Fruit fly (Drosophila melanogaster) whole organism, embryonic: ENCODE results near the gene Tctp.

ENCODE experiments used
- Abd-B ChIP-seq: fragments of 200-800 bp; sonication (Bioruptor generic); optimal IDR thresholded peaks from 2 replicates; lab custom pipeline; 2018; ENCODE audit warnings: missing biosample characterization, mild to moderate bottlenecking, missing genetic modification characterization, moderate library complexity
- Bdp1 ChIP-seq: fragments of 200-800 bp; sonication (Bioruptor generic); optimal IDR thresholded peaks from 3 replicates; lab custom pipeline; 2016; ENCODE audit warnings: missing biosample characterization, missing genetic modification characterization
- Bgb ChIP-seq: fragments of 200-800 bp; sonication (Bioruptor generic); IDR thresholded peaks from 2 replicates; pipeline ENCODE4 v1.3.6; 2022; ENCODE audit warnings: missing biosample characterization, missing genetic modification characterization; ENCODE audit not compliant: partially characterized antibody
- CG10565 ChIP-seq: fragments of 200-800 bp; sonication (Bioruptor generic); optimal IDR thresholded peaks from 3 replicates; lab custom pipeline; 2016; ENCODE audit warnings: missing biosample characterization, mild to moderate bottlenecking, missing genetic modification characterization
- CG11456 ChIP-seq: fragments of 200-800 bp; sonication (Bioruptor generic); IDR thresholded peaks from 3 replicates; pipeline ENCODE4 v1.3.6; 2022; ENCODE audit warnings: missing biosample characterization, missing genetic modification characterization
- CG13424 ChIP-seq: fragments of 200-800 bp; sonication (Bioruptor generic); optimal IDR thresholded peaks from 2 replicates; lab custom pipeline; 2019; ENCODE audit warnings: missing biosample characterization, mild to moderate bottlenecking, missing genetic modification characterization, moderate library complexity
- CG13894 ChIP-seq: fragments of 200-800 bp; sonication (Bioruptor generic); optimal IDR thresholded peaks from 3 replicates; lab custom pipeline; 2018; ENCODE audit warnings: missing biosample characterization, mild to moderate bottlenecking, missing genetic modification characterization, moderate library complexity
- CG14710 ChIP-seq: fragments of 200-800 bp; sonication (Bioruptor generic); optimal IDR thresholded peaks from 3 replicates; lab custom pipeline; 2019; ENCODE audit warnings: missing biosample characterization, mild to moderate bottlenecking, missing genetic modification characterization, moderate library complexity
- CG15601 ChIP-seq: fragments of 200-800 bp; sonication (Bioruptor generic); optimal IDR thresholded peaks from 3 replicates; lab custom pipeline; 2019; ENCODE audit warnings: missing biosample characterization, mild to moderate bottlenecking, missing genetic modification characterization, moderate library complexity
- CG16815 ChIP-seq: fragments of 200-800 bp; sonication (Bioruptor generic); optimal IDR thresholded peaks from 3 replicates; lab custom pipeline; 2017; ENCODE audit warnings: missing biosample characterization, mild to moderate bottlenecking, missing genetic modification characterization
- CG17361 ChIP-seq: fragments of 200-800 bp; sonication (Bioruptor generic); IDR thresholded peaks from 3 replicates; pipeline ENCODE4 v1.3.6; 2022; ENCODE audit warnings: missing biosample characterization, missing genetic modification characterization
- CG18262 ChIP-seq: fragments of 200-800 bp; optimal IDR thresholded peaks from 3 replicates; lab custom pipeline; 2019; ENCODE audit warnings: missing biosample characterization, mild to moderate bottlenecking, missing genetic modification characterization, moderate library complexity
- CG18619 ChIP-seq: fragments of 200-800 bp; sonication (Bioruptor generic); optimal IDR thresholded peaks from 3 replicates; lab custom pipeline; 2017; ENCODE audit warnings: missing biosample characterization, mild to moderate bottlenecking, missing genetic modification characterization
- CG2116 ChIP-seq: fragments of 200-800 bp; sonication (Bioruptor generic); optimal IDR thresholded peaks from 3 replicates; lab custom pipeline; 2018; ENCODE audit warnings: missing biosample characterization, mild to moderate bottlenecking, missing genetic modification characterization
- CG3065 ChIP-seq: fragments of 200-800 bp; sonication (Bioruptor generic); optimal IDR thresholded peaks from 2 replicates; lab custom pipeline; 2016; ENCODE audit warnings: missing biosample characterization, missing genetic modification characterization
- CG31365 ChIP-seq: fragments of 200-800 bp; sonication (Bioruptor generic); optimal IDR thresholded peaks from 2 replicates; lab custom pipeline; 2018; ENCODE audit warnings: missing biosample characterization, mild to moderate bottlenecking, missing genetic modification characterization
- CG33213 ChIP-seq: fragments of 200-800 bp; sonication (Bioruptor generic); optimal IDR thresholded peaks from 3 replicates; lab custom pipeline; 2016; ENCODE audit warnings: missing biosample characterization, missing genetic modification characterization
- CG34376 ChIP-seq: fragments of 200-800 bp; sonication (Bioruptor generic); optimal IDR thresholded peaks from 2 replicates; lab custom pipeline; 2018; ENCODE audit warnings: missing biosample characterization, mild to moderate bottlenecking, missing genetic modification characterization
- CG5180 ChIP-seq: fragments of 200-800 bp; sonication (Bioruptor generic); optimal IDR thresholded peaks from 3 replicates; lab custom pipeline; 2017; ENCODE audit warnings: missing biosample characterization, missing genetic modification characterization, mild to moderate bottlenecking, moderate library complexity, missing genetic modification reagents
- CG6791 ChIP-seq: fragments of 200-800 bp; sonication (Bioruptor generic); IDR thresholded peaks from 3 replicates; pipeline ENCODE4 v1.3.6; 2022; ENCODE audit warnings: missing biosample characterization, missing genetic modification characterization; ENCODE audit not compliant: partially characterized antibody
- CG9876 ChIP-seq: fragments of 200-800 bp; sonication (Bioruptor generic); optimal IDR thresholded peaks from 2 replicates; lab custom pipeline; 2016; ENCODE audit warnings: missing biosample characterization, missing genetic modification characterization
- Dip2 ChIP-seq: fragments of 200-800 bp; sonication (Bioruptor generic); IDR thresholded peaks from 2 replicates; pipeline ENCODE4 v1.3.6; 2022; ENCODE audit warnings: missing biosample characterization, missing genetic modification characterization
- Dll ChIP-seq: fragments of 200-800 bp; sonication (Bioruptor generic); IDR thresholded peaks from 4 replicates; pipeline ENCODE4 v1.3.6; 2022; ENCODE audit warnings: missing biosample characterization, missing genetic modification characterization; ENCODE audit not compliant: partially characterized antibody
- Doc3 ChIP-seq: fragments of 200-800 bp; sonication (Bioruptor generic); IDR thresholded peaks from 3 replicates; pipeline ENCODE4 v1.3.6; 2022; ENCODE audit warnings: missing biosample characterization, missing genetic modification characterization; ENCODE audit not compliant: partially characterized antibody
- Ets97D ChIP-seq: fragments of 200-800 bp; sonication (Bioruptor generic); optimal IDR thresholded peaks from 3 replicates; lab custom pipeline; 2016; ENCODE audit warnings: missing biosample characterization, missing genetic modification characterization
- Gug ChIP-seq: fragments of 200-800 bp; sonication (Bioruptor generic); IDR thresholded peaks from 4 replicates; pipeline ENCODE4 v1.3.6; 2022; ENCODE audit warnings: missing biosample characterization, missing genetic modification characterization
- HLH54F ChIP-seq: fragments of 200-800 bp; sonication (Bioruptor generic); optimal IDR thresholded peaks from 3 replicates; lab custom pipeline; 2016; ENCODE audit warnings: missing biosample characterization, missing genetic modification characterization
- Hr78 ChIP-seq, 2 experiments: fragments of 200-800 bp in 1 of 2; fragments of >200 bp in 1 of 2; sonication (Bioruptor generic) in 1 of 2; optimal IDR thresholded peaks; 2 replicates each; lab custom pipeline; 2017 to 2019; ENCODE audit warnings: missing biosample characterization in 2 of 2, missing genetic modification characterization in 2 of 2, mild to moderate bottlenecking in 1 of 2, moderate library complexity in 1 of 2
- MBD-R2 ChIP-seq: fragments of 200-800 bp; sonication (Bioruptor generic); IDR thresholded peaks from 2 replicates; pipeline ENCODE4 v1.3.6; 2022; ENCODE audit warnings: missing biosample characterization, missing genetic modification characterization
- MESR4 ChIP-seq: fragments of 200-800 bp; sonication (Bioruptor generic); optimal IDR thresholded peaks from 2 replicates; lab custom pipeline; 2018; ENCODE audit warnings: missing biosample characterization, mild to moderate bottlenecking, missing genetic modification characterization, moderate library complexity
- Sin3A ChIP-seq: fragments of >200 bp; optimal IDR thresholded peaks from 2 replicates; lab custom pipeline; 2018
- Sry-β ChIP-seq: fragments of 200-800 bp; sonication (Bioruptor generic); optimal IDR thresholded peaks from 2 replicates; lab custom pipeline; 2018; ENCODE audit warnings: missing biosample characterization, mild to moderate bottlenecking, missing genetic modification characterization, moderate library complexity
- btn ChIP-seq: fragments of 200-800 bp; sonication (Bioruptor generic); optimal IDR thresholded peaks from 2 replicates; lab custom pipeline; 2016; ENCODE audit warnings: missing biosample characterization, missing genetic modification characterization
- chinmo ChIP-seq: fragments of 200-800 bp; sonication (Bioruptor generic); IDR thresholded peaks from 4 replicates; pipeline ENCODE4 v1.3.6; 2022; ENCODE audit warnings: missing biosample characterization, missing genetic modification characterization; ENCODE audit not compliant: partially characterized antibody
- crp ChIP-seq, 2 experiments: fragments of 200-800 bp; sonication (Bioruptor generic); optimal IDR thresholded peaks; 2 replicates in 1 of 2; 3 replicates in 1 of 2; lab custom pipeline; 2017; ENCODE audit warnings: missing biosample characterization in 2 of 2, missing genetic modification characterization in 2 of 2, mild to moderate bottlenecking in 1 of 2, moderate library complexity in 1 of 2
- dan ChIP-seq: fragments of 200-800 bp; sonication (Bioruptor generic); IDR thresholded peaks from 2 replicates; pipeline ENCODE4 v1.3.6; 2022; ENCODE audit warnings: missing biosample characterization, missing genetic modification characterization
- dati ChIP-seq: fragments of 200-800 bp; sonication (Bioruptor generic); IDR thresholded peaks from 2 replicates; pipeline ENCODE4 v1.3.6; 2022; ENCODE audit warnings: missing biosample characterization, missing genetic modification characterization
- gem ChIP-seq: fragments of 200-800 bp; sonication (Bioruptor generic); optimal IDR thresholded peaks from 2 replicates; lab custom pipeline; 2019; ENCODE audit warnings: missing biosample characterization, mild to moderate bottlenecking, missing genetic modification characterization, moderate library complexity
- grn ChIP-seq: fragments of 200-800 bp; sonication (Bioruptor generic); optimal IDR thresholded peaks from 3 replicates; lab custom pipeline; 2017; ENCODE audit warnings: missing biosample characterization, missing genetic modification characterization
- gsb ChIP-seq: fragments of 200-800 bp; sonication (Bioruptor generic); IDR thresholded peaks from 2 replicates; pipeline ENCODE4 v1.3.6; 2022; ENCODE audit warnings: missing biosample characterization, missing genetic modification characterization
- gsb-n ChIP-seq: fragments of 200-800 bp; sonication (Bioruptor generic); optimal IDR thresholded peaks from 3 replicates; lab custom pipeline; 2018; ENCODE audit warnings: missing biosample characterization, mild to moderate bottlenecking, missing genetic modification characterization
- gt ChIP-seq: fragments of 200-800 bp; sonication (Bioruptor generic); IDR thresholded peaks from 2 replicates; pipeline ENCODE4 v1.3.6; 2022; ENCODE audit warnings: missing biosample characterization, missing genetic modification characterization
- h ChIP-seq: fragments of >200 bp; optimal IDR thresholded peaks from 2 replicates; lab custom pipeline; 2017
- peb ChIP-seq: fragments of 200-800 bp; sonication (Bioruptor generic); IDR thresholded peaks from 2 replicates; pipeline ENCODE4 v1.3.6; 2022; ENCODE audit warnings: missing biosample characterization, missing genetic modification characterization
- pfk ChIP-seq: fragments of 200-800 bp; sonication (Bioruptor generic); optimal IDR thresholded peaks from 2 replicates; lab custom pipeline; 2018; ENCODE audit warnings: missing biosample characterization, mild to moderate bottlenecking, missing genetic modification characterization, moderate library complexity
- pho ChIP-seq: fragments of 200-800 bp; sonication (Bioruptor generic); optimal IDR thresholded peaks from 2 replicates; lab custom pipeline; 2016; ENCODE audit warnings: missing biosample characterization, missing genetic modification characterization
- psq ChIP-seq: fragments of 200-800 bp; sonication (Bioruptor generic); optimal IDR thresholded peaks from 2 replicates; lab custom pipeline; 2017; ENCODE audit warnings: missing biosample characterization, missing genetic modification characterization
- row ChIP-seq: fragments of 200-800 bp; sonication (Bioruptor generic); IDR thresholded peaks from 3 replicates; pipeline ENCODE4 v1.3.6; 2022; ENCODE audit warnings: missing biosample characterization, missing genetic modification characterization
- salm ChIP-seq: fragments of 200-800 bp; sonication (Bioruptor generic); optimal IDR thresholded peaks from 2 replicates; lab custom pipeline; 2018; ENCODE audit warnings: missing biosample characterization, mild to moderate bottlenecking, missing genetic modification characterization
- trh ChIP-seq: fragments of 200-800 bp; sonication (Bioruptor generic); optimal IDR thresholded peaks from 2 replicates; lab custom pipeline; 2016; ENCODE audit warnings: missing biosample characterization, missing genetic modification characterization
- wdn ChIP-seq: fragments of 200-800 bp; sonication (Bioruptor generic); IDR thresholded peaks from 2 replicates; pipeline ENCODE4 v1.3.6; 2022; ENCODE audit warnings: missing biosample characterization, missing genetic modification characterization

The Tctp gene

DNA sequence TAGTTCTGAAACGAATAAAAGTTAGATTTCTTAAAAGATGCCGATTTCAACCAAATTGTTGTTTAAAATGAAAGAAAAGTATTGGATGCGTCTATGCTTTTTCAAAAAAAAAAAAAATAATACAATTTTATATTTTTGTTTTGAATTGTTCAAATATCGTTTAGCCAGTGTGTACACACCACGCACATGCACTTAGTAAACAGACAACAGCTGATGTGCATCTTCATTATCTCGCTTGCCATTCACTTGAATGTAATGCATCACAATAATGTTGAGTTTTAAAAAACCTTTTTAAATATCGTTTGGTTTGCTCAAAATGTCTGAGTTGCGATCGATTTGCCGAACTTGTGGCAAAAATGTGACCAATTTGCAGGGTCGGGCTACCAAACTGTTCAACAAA is 26.0 kb downstream of the Tctp start, which contains the start of gene CG31441 (continued):
- TF ChIP-seq peb (GFP tag; lab: Robert Waterston, UW) (no peak), CG34376 (GFP tag; lab: Kevin White, UChicago) (no peak), CG16815 (no peak), Dip2 (no peak), CG18262 (no peak), chinmo (0 out of 4 replicates have a peak, but pooled peaks have one; percentile 62), dati (GFP tag; lab: Robert Waterston, UW) (no peak), CG10565 (GFP tag; lab: Kevin White, UChicago) (no peak), CG33213 (GFP tag; lab: Kevin White, UChicago) (no peak), CG31365 (tag; lab: Kevin White, UChicago) (no peak), CG17361 (no peak), CG15601 (tag; lab: Kevin White, UChicago) (no peak), MBD-R2 (peak; percentile 85), CG3065 (GFP tag; lab: Kevin White, UChicago) (no peak), Abd-B (no peak), salm (tag; lab: Kevin White, UChicago) (no peak), CG14710 (tag; lab: Kevin White, UChicago) (peak; percentile 99), gsb-n (tag; lab: Kevin White, UChicago) (no peak), wdn (no peak), CG2116 (peak; percentile 42), psq (GFP tag; lab: Kevin White, UChicago) (no peak), btn (GFP tag; lab: Kevin White, UChicago) (no peak), Doc3 (GFP tag; lab: Robert Waterston, UW) (peak; percentile 56; the same call in 1 of the 3 replicates), gt (no peak), CG6791 (no peak), MESR4 (peak; percentile 18), Gug (GFP tag; lab: Robert Waterston, UW) (no peak), h (no peak), Sry-β (no peak), Sin3A (lab: Kevin White, UChicago) (no peak), grn (no peak), CG13894 (no peak), pho (GFP tag; lab: Kevin White, UChicago) (no peak), Hr78 (GFP tag; optimal IDR thresholded peaks at IDR 0.05; lab: Kevin White, UChicago) (no peak), Bgb (GFP tag; lab: Robert Waterston, UW) (0 out of 2 replicates have a peak, but pooled peaks have one; percentile 24), gsb (GFP tag; lab: Robert Waterston, UW) (no peak), CG9876 (no peak), Bdp1 (GFP tag; lab: Kevin White, UChicago) (no peak), HLH54F (GFP tag; lab: Kevin White, UChicago) (no peak), crp (GFP tag; optimal IDR thresholded peaks at IDR 0.05; lab: Kevin White, UChicago) (peak; percentile 58 to 92), CG13424 (tag; lab: Kevin White, UChicago) (no peak), gem (tag; lab: Kevin White, UChicago) (no peak), pfk (peak; percentile 19), Ets97D (GFP tag; lab: Kevin White, UChicago) (peak; percentile 8), trh (no peak), dan (GFP tag; lab: Robert Waterston, UW) (no peak), CG18619 (GFP tag; lab: Kevin White, UChicago) (no peak), row (0 out of 3 replicates have a peak, but pooled peaks have one; percentile 12), Dll (GFP tag; lab: Robert Waterston, UW) (peak; percentile 66; the same call in 2 of the 4 replicates), CG11456 (GFP tag; lab: Robert Waterston, UW) (no peak), CG5180 (GFP tag; lab: Kevin White, UChicago) (no peak)
